Worm (Caenorhabditis elegans) whole organism, L4 larva: Measurements from ENCODE around the gene srj-42.
"Not testable (repeated sequence)": the region's sequence is repeated elsewhere in the genome, so short reads cannot be mapped to it uniquely, and the experiment has no call there.

Experiments
- daf-12 ChIP-seq: fragments of 150-350 bp; optimal IDR thresholded peaks from 2 replicates; lab custom pipeline; 2014; ENCODE audit warnings: missing biosample characterization, missing genetic modification reagents, missing genetic modification characterization
- hif-1 ChIP-seq, 2 experiments: sonication (generic microtip); optimal IDR thresholded peaks; 2 replicates each; lab custom pipeline; 2016 to 2017; ENCODE audit warnings: missing compliant biosample characterization in 2 of 2, missing genetic modification characterization in 2 of 2, missing genetic modification reagents in 2 of 2, missing genotype in 2 of 2, mild to moderate bottlenecking in 1 of 2
- nhr-25 ChIP-seq: sonication (generic microtip); optimal IDR thresholded peaks from 2 replicates; lab custom pipeline; 2017; ENCODE audit warnings: missing genetic modification characterization, mild to moderate bottlenecking, missing compliant biosample characterization, antibody characterized with exemption, moderate library complexity, borderline replicate concordance; ENCODE audit not compliant: insufficient read depth
- pha-4 ChIP-seq, 2 experiments: fragments of 150-350 bp in 1 of 2; fragments of 200-800 bp in 1 of 2; sonication (Bioruptor generic) in 1 of 2; IDR thresholded peaks in 1 of 2; optimal IDR thresholded peaks in 1 of 2; 2 replicates each; pipeline versions ENCODE4 v1.3.6 to Lab custom; 2014 to 2022; ENCODE audit warnings: missing genetic modification characterization in 2 of 2, missing genetic modification reagents in 2 of 2, missing biosample characterization in 1 of 2, missing compliant biosample characterization in 1 of 2
- rbr-2 ChIP-seq: sonication (generic microtip); optimal IDR thresholded peaks from 2 replicates; lab custom pipeline; 2016; ENCODE audit warnings: missing genotype, missing genetic modification characterization, missing compliant biosample characterization

ce11 chrIV:15218107-15218657 is 33.9 kb downstream of the srj-42 start:
- TF ChIP-seq nhr-25 (tag; lab: Kevin White, UChicago); daf-12 (tag; lab: Kevin White, UChicago); hif-1 (tag; optimal IDR thresholded peaks at IDR 0.05; lab: Kevin White, UChicago); pha-4 (GFP tag; IDR thresholded peaks at IDR 0.05; lab: Robert Waterston, UW); pha-4 (tag; optimal IDR thresholded peaks at IDR 0.05; lab: Kevin White, UChicago); rbr-2: not testable (repeated sequence)
